Worm (Caenorhabditis elegans) whole organism, mixed stage, embryonic: ENCODE data around the gene W03D2.9.

ENCODE experiments used
- nhr-237 ChIP-seq: fragments of 150-350 bp; optimal IDR thresholded peaks from 2 replicates; lab custom pipeline; 2014; ENCODE audit warnings: missing biosample characterization, missing genetic modification characterization
- nhr-76 ChIP-seq: sonication (generic microtip); optimal IDR thresholded peaks from 2 replicates; lab custom pipeline; 2017; ENCODE audit warnings: missing biosample characterization, missing genetic modification characterization
- ztf-11 ChIP-seq: fragments of 150-350 bp; optimal IDR thresholded peaks from 2 replicates; lab custom pipeline; 2014; ENCODE audit warnings: missing biosample characterization, missing genetic modification characterization

- TF ChIP-seq nhr-76 (tag; lab: Kevin White, UChicago) (no peak), nhr-237 (no peak), ztf-11 (tag; lab: Kevin White, UChicago) (no peak)
Measured at ce11 chrIV:4051539-4051938, 23.0 kb downstream of the W03D2.9 start, which contains the start of gene wrt-5.
